Worm (Caenorhabditis elegans) whole organism, late embryonic: ENCODE measurements around the gene C46F11.5.

ENCODE experiments used
- C08G9.2 ChIP-seq: sonication (generic microtip); optimal IDR thresholded peaks from 2 replicates; lab custom pipeline; 2016; ENCODE audit warnings: mild to moderate bottlenecking, missing genetic modification characterization, moderate library complexity, missing compliant biosample characterization
- C38D4.7 ChIP-seq: fragments of 200-800 bp; sonication (Bioruptor generic); optimal IDR thresholded peaks from 2 replicates; lab custom pipeline; 2018; ENCODE audit warnings: mild to moderate bottlenecking, missing genetic modification characterization, moderate library complexity, missing compliant biosample characterization
- K02D7.2 ChIP-seq: sonication (generic microtip); optimal IDR thresholded peaks from 2 replicates; lab custom pipeline; 2017; ENCODE audit warnings: mild to moderate bottlenecking, missing genetic modification characterization, missing compliant biosample characterization
- T23F11.4 ChIP-seq: fragments of 200-800 bp; sonication (Bioruptor generic); optimal IDR thresholded peaks from 2 replicates; lab custom pipeline; 2018; ENCODE audit warnings: mild to moderate bottlenecking, missing genetic modification characterization, missing compliant biosample characterization
- Y22D7AL.16 ChIP-seq: sonication (generic microtip); optimal IDR thresholded peaks from 2 replicates; lab custom pipeline; 2016; ENCODE audit warnings: missing genetic modification characterization, missing compliant biosample characterization
- ahr-1 ChIP-seq: sonication (generic microtip); optimal IDR thresholded peaks from 2 replicates; lab custom pipeline; 2016; ENCODE audit warnings: missing genetic modification characterization, missing compliant biosample characterization
- ceh-18 ChIP-seq: sonication (generic microtip); optimal IDR thresholded peaks from 2 replicates; lab custom pipeline; 2016; ENCODE audit warnings: missing genetic modification characterization, missing compliant biosample characterization
- ceh-31 ChIP-seq: sonication (generic microtip); optimal IDR thresholded peaks from 2 replicates; lab custom pipeline; 2016; ENCODE audit warnings: missing genetic modification characterization, missing compliant biosample characterization
- ceh-45 ChIP-seq: fragments of 200-800 bp; sonication (Bioruptor generic); IDR thresholded peaks from 2 replicates; pipeline ENCODE4 v1.3.6; 2022; ENCODE audit warnings: missing genetic modification reagents, missing genetic modification characterization, missing compliant biosample characterization
- ceh-48 ChIP-seq: sonication (generic microtip); optimal IDR thresholded peaks from 2 replicates; lab custom pipeline; 2016; ENCODE audit warnings: missing genetic modification characterization, inconsistent platforms, missing compliant biosample characterization
- dmd-4 ChIP-seq: sonication (generic microtip); optimal IDR thresholded peaks from 2 replicates; lab custom pipeline; 2016; ENCODE audit warnings: borderline replicate concordance, missing genetic modification characterization, missing compliant biosample characterization
- dve-1 ChIP-seq: sonication (generic microtip); optimal IDR thresholded peaks from 2 replicates; lab custom pipeline; 2017; ENCODE audit warnings: antibody characterized with exemption, mild to moderate bottlenecking, missing genetic modification characterization, missing compliant biosample characterization
- hlh-15 ChIP-seq: sonication (generic microtip); optimal IDR thresholded peaks from 2 replicates; lab custom pipeline; 2016; ENCODE audit warnings: missing genetic modification characterization, missing compliant biosample characterization
- hlh-30 ChIP-seq: sonication (generic microtip); optimal IDR thresholded peaks from 2 replicates; lab custom pipeline; 2017; ENCODE audit warnings: antibody characterized with exemption, missing genetic modification characterization, missing compliant biosample characterization; ENCODE audit not compliant: insufficient read depth
- mec-3 ChIP-seq: sonication (generic microtip); optimal IDR thresholded peaks from 2 replicates; lab custom pipeline; 2016; ENCODE audit warnings: borderline replicate concordance, missing genetic modification characterization, missing compliant biosample characterization
- nfya-1 ChIP-seq: sonication (generic microtip); optimal IDR thresholded peaks from 2 replicates; lab custom pipeline; 2017; ENCODE audit warnings: missing genetic modification characterization, mild to moderate bottlenecking, missing compliant biosample characterization, antibody characterized with exemption, moderate library complexity
- npax-4 ChIP-seq: sonication (generic microtip); optimal IDR thresholded peaks from 2 replicates; lab custom pipeline; 2016; ENCODE audit warnings: missing genetic modification characterization, missing compliant biosample characterization
- pax-1 ChIP-seq: fragments of 150-350 bp; optimal IDR thresholded peaks from 2 replicates; lab custom pipeline; 2014; ENCODE audit warnings: missing biosample characterization, missing genetic modification characterization
- pha-4 ChIP-seq: fragments of 150-350 bp; optimal IDR thresholded peaks from 2 replicates; lab custom pipeline; 2018; ENCODE audit warnings: missing biosample characterization, missing genetic modification reagents, missing genetic modification characterization
- pqm-1 ChIP-seq: sonication (generic microtip); optimal IDR thresholded peaks from 2 replicates; lab custom pipeline; 2016; ENCODE audit warnings: missing genetic modification characterization, missing compliant biosample characterization
- pros-1 ChIP-seq: fragments of 150-350 bp; optimal IDR thresholded peaks from 2 replicates; lab custom pipeline; 2014; ENCODE audit warnings: missing biosample characterization, missing genetic modification reagents, missing genetic modification characterization
- sdc-2 ChIP-seq: sonication (generic microtip); optimal IDR thresholded peaks from 2 replicates; lab custom pipeline; 2016; ENCODE audit warnings: missing genotype, missing genetic modification characterization, missing compliant biosample characterization
- sox-2 ChIP-seq: fragments of 200-800 bp; sonication (Bioruptor generic); IDR thresholded peaks from 2 replicates; pipeline ENCODE4 v1.3.6; 2022; ENCODE audit warnings: missing genetic modification reagents, missing genetic modification characterization, missing compliant biosample characterization
- syd-9 ChIP-seq: sonication (generic microtip); optimal IDR thresholded peaks from 2 replicates; lab custom pipeline; 2016; ENCODE audit warnings: mild to moderate bottlenecking, missing genetic modification characterization, moderate library complexity, missing compliant biosample characterization
- tbx-2 ChIP-seq: sonication (generic microtip); optimal IDR thresholded peaks from 2 replicates; lab custom pipeline; 2016; ENCODE audit warnings: missing genetic modification characterization, missing compliant biosample characterization
- ttx-3 ChIP-seq: sonication (generic microtip); optimal IDR thresholded peaks from 2 replicates; lab custom pipeline; 2016; ENCODE audit warnings: missing genetic modification reagents, missing genetic modification characterization, missing compliant biosample characterization
- unc-3 ChIP-seq, 2 experiments: fragments of 200-800 bp in 1 of 2; sonication (Bioruptor generic) in 1 of 2; sonication (generic microtip) in 1 of 2; conservative IDR thresholded peaks in 1 of 2; optimal IDR thresholded peaks in 1 of 2; 2 replicates each; pipeline versions ENCODE4 v1.3.6 to Lab custom; 2016 to 2022; ENCODE audit warnings: missing compliant biosample characterization in 2 of 2, missing genetic modification characterization in 2 of 2, missing genetic modification reagents in 1 of 2
- unc-42 ChIP-seq: sonication (generic microtip); optimal IDR thresholded peaks from 2 replicates; lab custom pipeline; 2016; ENCODE audit warnings: missing genotype, missing genetic modification characterization, missing compliant biosample characterization
- unc-55 ChIP-seq: sonication (generic microtip); optimal IDR thresholded peaks from 2 replicates; lab custom pipeline; 2017; ENCODE audit warnings: missing biosample characterization, missing genetic modification reagents, missing genetic modification characterization
- ztf-16 ChIP-seq: sonication (generic microtip); optimal IDR thresholded peaks from 2 replicates; lab custom pipeline; 2017; ENCODE audit warnings: missing genetic modification characterization, missing compliant biosample characterization

C46F11.5 gene

ce11 chrIII:3657479-3657878 lies at the start of gene C46F11.5:
C46F11.5 (minus strand) TSS chrIII:3657606.
- TF ChIP-seq npax-4 (tag; lab: Kevin White, UChicago): no peak
- no peak for TF ChIP-seq pros-1 (tag; lab: Kevin White, UChicago)
- no peak for TF ChIP-seq K02D7.2 (tag; lab: Kevin White, UChicago)
- TF ChIP-seq pqm-1 (tag; lab: Kevin White, UChicago): no peak
- TF ChIP-seq unc-55 (GFP tag; lab: Kevin White, UChicago): no peak
- no peak for TF ChIP-seq mec-3 (tag; lab: Kevin White, UChicago)
- TF ChIP-seq Y22D7AL.16: no peak
- TF ChIP-seq nfya-1 (tag; lab: Kevin White, UChicago): no peak
- no peak for TF ChIP-seq T23F11.4

- TF ChIP-seq ztf-16 (no peak), dve-1 (tag; lab: Kevin White, UChicago) (no peak)
Observed at ce11 chrIII:3706586-3706985, 49.2 kb upstream of the C46F11.5 start, which contains the start of gene dph-1. dph-1 (plus strand) TSS chrIII:3706886.

ce11 chrIII:3704967-3705366 lies 47.6 kb upstream of the C46F11.5 start, which contains the start of gene wdr-5.1:
wdr-5.1 (plus strand) TSS chrIII:3705285.
- TF ChIP-seq ahr-1 (tag; lab: Kevin White, UChicago) (no peak), ceh-48 (tag; lab: Kevin White, UChicago) (no peak), syd-9 (tag; lab: Kevin White, UChicago) (no peak), dmd-4 (no peak), unc-3 (GFP tag; conservative IDR thresholded peaks at IDR 0.05; lab: Robert Waterston, UW) (no peak), unc-3 (tag; optimal IDR thresholded peaks at IDR 0.05; lab: Kevin White, UChicago) (no peak), ceh-18 (tag; lab: Kevin White, UChicago) (no peak), C08G9.2 (no peak), pax-1 (tag; lab: Kevin White, UChicago) (no peak), sox-2 (GFP tag; lab: Robert Waterston, UW) (no peak), ceh-31 (tag; lab: Kevin White, UChicago) (no peak), C38D4.7 (GFP tag; lab: Kevin White, UChicago) (no peak), ttx-3 (no peak), sdc-2 (no peak), tbx-2 (tag; lab: Kevin White, UChicago) (no peak), pros-1 (tag; lab: Kevin White, UChicago) (no peak), hlh-15 (no peak), unc-42 (no peak), pha-4 (tag; lab: Kevin White, UChicago) (no peak)
- TF ChIP-seq, all 69 proteins: peak for 0

- no peak for TF ChIP-seq dmd-4
- TF ChIP-seq hlh-30: peak; percentile 45
- TF ChIP-seq, all 69 proteins: peak for 1
Observed at ce11 chrIII:3703397-3703796, 46.0 kb upstream of the C46F11.5 start, which contains the start of gene C14B1.3. C14B1.3 (plus strand) TSS chrIII:3703564.

- TF ChIP-seq ceh-31 (tag; lab: Kevin White, UChicago) (peak; percentile 47), ceh-45 (no peak), nfya-1 (tag; lab: Kevin White, UChicago) (peak; percentile 56), tbx-2 (tag; lab: Kevin White, UChicago) (peak; percentile 34)
Observed at ce11 chrIII:3701411-3702310, 44.3 kb upstream of the C46F11.5 start, which contains the start of the genes pdi-1 and C14B1.2. pdi-1 (minus strand) TSS chrIII:3701461. C14B1.2 (plus strand) TSS chrIII:3702260.
